Fruit fly (Drosophila melanogaster): ENCODE measurements around the gene CG11594.

dm6 chr3L:3995554-3995953 lies 30.3 kb downstream of the CG11594 start:
- TF ChIP-seq Mnt (GFP tag; optimal IDR thresholded peaks at IDR 0.05) (no peak), CG33017 (tag; optimal IDR thresholded peaks at IDR 0.05) (no peak), Crg-1 (GFP tag; optimal IDR thresholded peaks at IDR 0.05) (no peak)

Data from whole organism, adult.